Worm (Caenorhabditis elegans): ENCODE measurements around the gene srg-11.

Gene srg-11

DNA sequence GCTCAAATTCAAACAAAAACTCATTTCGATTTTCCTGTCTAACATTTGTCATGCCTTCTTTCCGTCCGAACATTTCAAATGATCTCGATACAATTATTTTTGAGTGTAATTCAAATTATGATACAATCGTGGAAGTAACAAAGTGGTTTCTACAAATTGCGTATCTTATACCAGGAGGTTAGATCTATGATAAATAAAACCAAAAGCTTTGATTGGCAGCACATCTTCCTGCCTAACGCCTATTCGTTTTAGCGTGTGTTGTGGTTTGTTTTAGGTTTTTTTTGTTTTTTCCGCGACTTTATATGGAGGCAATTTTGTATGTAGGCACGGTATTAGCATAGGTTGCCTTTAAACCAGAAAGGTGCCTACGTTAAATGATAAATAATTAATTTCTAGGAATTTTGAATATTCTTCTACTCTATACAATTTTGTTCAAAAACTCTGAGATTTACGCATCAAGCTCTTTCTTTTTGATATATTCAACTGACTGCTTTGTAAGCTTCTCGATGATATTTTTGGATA lies at the start of gene srg-11:
srg-11 (plus strand) TSS at position 51 of the 522 bp plus-strand sequence.
- TF ChIP-seq hlh-1 (tag; optimal IDR thresholded peaks at IDR 0.05) (no peak), mep-1 (tag; optimal IDR thresholded peaks at IDR 0.05) (no peak), flh-1 (GFP tag; optimal IDR thresholded peaks at IDR 0.05) (no peak), unc-120 (tag; optimal IDR thresholded peaks at IDR 0.05; ENCODE audit: poor library complexity, severe bottlenecking) (no peak), unc-39 (tag; optimal IDR thresholded peaks at IDR 0.05) (no peak), sem-2 (GFP tag; optimal IDR thresholded peaks at IDR 0.05) (no peak), lin-32 (GFP tag; optimal IDR thresholded peaks at IDR 0.05) (no peak), drap-1 (GFP tag; optimal IDR thresholded peaks at IDR 0.05) (no peak), unc-62 (GFP tag; optimal IDR thresholded peaks at IDR 0.05) (no peak)

DNA sequence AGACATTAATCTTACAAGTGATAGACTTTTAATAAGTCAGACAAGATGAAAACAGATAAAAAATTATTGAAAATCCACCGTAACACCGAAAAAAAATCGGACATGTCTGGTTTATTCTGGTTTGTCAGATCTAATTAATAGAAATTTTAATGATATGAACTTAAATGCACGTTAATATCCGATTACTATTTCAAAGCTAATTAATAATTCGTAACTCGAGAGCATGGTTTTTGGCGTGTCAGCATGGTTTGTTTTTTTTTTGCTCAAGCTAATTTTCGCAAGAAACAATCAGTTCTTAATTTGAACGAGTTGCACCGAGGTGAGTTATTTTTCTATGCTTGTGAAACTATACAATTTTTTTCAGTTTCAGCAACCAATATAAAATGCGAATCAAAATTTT lies 44.9 kb upstream of the srg-11 start, which contains the start of gene clec-153:
clec-153 (plus strand) TSS at position 301 of the 400 bp plus-strand sequence.
- no peak for TF ChIP-seq M03D4.4 (tag; optimal IDR thresholded peaks at IDR 0.05)
- TF ChIP-seq flh-1 (GFP tag; optimal IDR thresholded peaks at IDR 0.05) = no peak
- no peak for TF ChIP-seq nhr-28 (tag; optimal IDR thresholded peaks at IDR 0.05)
- TF ChIP-seq bed-3 (GFP tag; optimal IDR thresholded peaks at IDR 0.05) = no peak
- TF ChIP-seq unc-39 (tag; optimal IDR thresholded peaks at IDR 0.05) = no peak
- TF ChIP-seq lin-13 (tag; optimal IDR thresholded peaks at IDR 0.05) = no peak
- TF ChIP-seq unc-62 (GFP tag; optimal IDR thresholded peaks at IDR 0.05) = no peak
- TF ChIP-seq hlh-1 (tag; optimal IDR thresholded peaks at IDR 0.05) = no peak
- no peak for TF ChIP-seq nhr-2 (tag; optimal IDR thresholded peaks at IDR 0.05)
- no peak for TF ChIP-seq lin-32 (GFP tag; optimal IDR thresholded peaks at IDR 0.05)
- TF ChIP-seq ceh-43 (GFP tag; optimal IDR thresholded peaks at IDR 0.05) = no peak
- TF ChIP-seq cnd-1 (tag; optimal IDR thresholded peaks at IDR 0.05) = no peak
- no peak for TF ChIP-seq drap-1 (GFP tag; optimal IDR thresholded peaks at IDR 0.05)
- TF ChIP-seq elt-3 (tag; optimal IDR thresholded peaks at IDR 0.05) = no peak
- TF ChIP-seq zip-8 (tag; optimal IDR thresholded peaks at IDR 0.05) = no peak
- no peak for TF ChIP-seq ham-2 (GFP tag; optimal IDR thresholded peaks at IDR 0.05)
- TF ChIP-seq nhr-76 (tag; optimal IDR thresholded peaks at IDR 0.05) = no peak

DNA sequence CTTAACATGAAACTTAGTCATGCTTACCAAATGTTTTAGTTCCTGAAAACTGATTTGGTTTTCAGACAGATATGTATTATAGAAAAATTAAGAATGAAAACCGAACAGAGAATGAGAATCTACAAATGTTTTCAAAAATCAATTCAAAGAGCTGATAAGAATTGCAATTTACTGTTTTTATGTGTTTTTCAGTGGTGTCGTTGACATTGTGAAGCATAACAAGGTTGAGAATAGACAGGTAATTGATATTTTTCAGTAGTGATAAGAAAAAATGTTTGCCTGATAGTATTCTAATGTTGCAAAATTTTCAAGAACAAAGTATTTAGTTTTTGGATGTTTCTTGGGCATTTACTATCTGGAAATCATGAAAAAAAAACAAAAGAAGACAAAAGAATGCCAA lies 36.6 kb upstream of the srg-11 start, which contains the start of gene pfas-1:
pfas-1 (minus strand) TSS at position 49 of the 400 bp plus-strand sequence.
- no peak for TF ChIP-seq elt-3 (tag; optimal IDR thresholded peaks at IDR 0.05)
- no peak for TF ChIP-seq unc-39 (tag; optimal IDR thresholded peaks at IDR 0.05)
- no peak for TF ChIP-seq mab-5 (tag; optimal IDR thresholded peaks at IDR 0.05)
- no peak for TF ChIP-seq nhr-237 (tag; optimal IDR thresholded peaks at IDR 0.05)
- TF ChIP-seq ham-2 (GFP tag; optimal IDR thresholded peaks at IDR 0.05) = no peak
- no peak for TF ChIP-seq elt-1 (tag; optimal IDR thresholded peaks at IDR 0.05; ENCODE audit: borderline replicate concordance, insufficient read depth)
- no peak for TF ChIP-seq ceh-39 (tag; optimal IDR thresholded peaks at IDR 0.05)
- no peak for TF ChIP-seq nhr-12 (tag; optimal IDR thresholded peaks at IDR 0.05)

ce11 chrIII:4646246-4646645 lies 33.6 kb upstream of the srg-11 start, which contains the start of gene pqn-29:
pqn-29 (minus strand) TSS chrIII:4646346.
- TF ChIP-seq pha-4 (tag; optimal IDR thresholded peaks at IDR 0.05) (no peak), nhr-237 (tag; optimal IDR thresholded peaks at IDR 0.05) (no peak), ham-2 (GFP tag; optimal IDR thresholded peaks at IDR 0.05) (no peak), mls-2 (tag; optimal IDR thresholded peaks at IDR 0.05) (no peak), ztf-11 (tag; optimal IDR thresholded peaks at IDR 0.05) (no peak), nhr-76 (tag; optimal IDR thresholded peaks at IDR 0.05) (no peak), unc-120 (tag; optimal IDR thresholded peaks at IDR 0.05; ENCODE audit: poor library complexity, severe bottlenecking) (no peak), sptf-1 (tag; optimal IDR thresholded peaks at IDR 0.05) (no peak), nhr-12 (tag; optimal IDR thresholded peaks at IDR 0.05) (no peak), lin-13 (tag; optimal IDR thresholded peaks at IDR 0.05) (no peak), drap-1 (GFP tag; optimal IDR thresholded peaks at IDR 0.05) (no peak), mab-5 (tag; optimal IDR thresholded peaks at IDR 0.05) (no peak), elt-3 (tag; optimal IDR thresholded peaks at IDR 0.05) (no peak), ces-1 (GFP tag; optimal IDR thresholded peaks at IDR 0.05) (no peak), cnd-1 (tag; optimal IDR thresholded peaks at IDR 0.05) (no peak)

- TF ChIP-seq snpc-4 (tag; optimal IDR thresholded peaks at IDR 0.05) = no peak
- no peak for TF ChIP-seq ham-2 (GFP tag; optimal IDR thresholded peaks at IDR 0.05)
- no peak for TF ChIP-seq tbx-8 (GFP tag; optimal IDR thresholded peaks at IDR 0.05)
Observed at ce11 chrIII:4647341-4647740, 32.5 kb upstream of the srg-11 start.
